Fruit fly (Drosophila melanogaster) whole organism, pupa: ENCODE data around the gene fng.

Source experiments
- CG10348 ChIP-seq: fragments of 200-800 bp; sonication (Bioruptor generic); IDR thresholded peaks from 2 replicates; pipeline ENCODE4 v1.3.6; 2022; ENCODE audit warnings: missing biosample characterization, missing genetic modification characterization
- CG12605 ChIP-seq: fragments of 200-800 bp; sonication (Bioruptor generic); IDR thresholded peaks from 2 replicates; pipeline ENCODE4 v1.3.6; 2022; ENCODE audit warnings: missing biosample characterization, missing genetic modification characterization
- CG14655 ChIP-seq: fragments of 200-800 bp; sonication (Bioruptor generic); optimal IDR thresholded peaks from 3 replicates; lab custom pipeline; 2017; ENCODE audit warnings: mild to moderate bottlenecking, missing biosample characterization, missing genetic modification reagents, missing genetic modification characterization
- CG15710 ChIP-seq: fragments of 200-800 bp; sonication (Bioruptor generic); optimal IDR thresholded peaks from 2 replicates; lab custom pipeline; 2018; ENCODE audit warnings: missing biosample characterization, mild to moderate bottlenecking, missing genetic modification characterization, moderate library complexity
- CG17806 ChIP-seq: fragments of 200-800 bp; sonication (Bioruptor generic); optimal IDR thresholded peaks from 2 replicates; lab custom pipeline; 2018; ENCODE audit warnings: missing biosample characterization, mild to moderate bottlenecking, missing genetic modification characterization, moderate library complexity
- CG32121 ChIP-seq: fragments of 200-800 bp; sonication (Bioruptor generic); IDR thresholded peaks from 2 replicates; pipeline ENCODE4 v1.3.6; 2022; ENCODE audit warnings: missing biosample characterization, missing genetic modification characterization
- CG34367 ChIP-seq: fragments of 200-800 bp; sonication (Bioruptor generic); optimal IDR thresholded peaks from 2 replicates; lab custom pipeline; 2018; ENCODE audit warnings: missing biosample characterization, mild to moderate bottlenecking, missing genetic modification characterization
- CG4496 ChIP-seq: fragments of 200-800 bp; sonication (Bioruptor generic); IDR thresholded peaks from 3 replicates; pipeline ENCODE4 v1.3.6; 2022; ENCODE audit warnings: missing biosample characterization, missing genetic modification characterization
- CG8159 ChIP-seq: fragments of 200-800 bp; sonication (Bioruptor generic); optimal IDR thresholded peaks from 3 replicates; lab custom pipeline; 2018; ENCODE audit warnings: missing biosample characterization, mild to moderate bottlenecking, missing genetic modification characterization, moderate library complexity
- CG8301 ChIP-seq: fragments of 200-800 bp; sonication (Bioruptor generic); optimal IDR thresholded peaks from 2 replicates; lab custom pipeline; 2018; ENCODE audit warnings: missing biosample characterization, mild to moderate bottlenecking, missing genetic modification characterization
- CG9948 ChIP-seq: fragments of 200-800 bp; sonication (Bioruptor generic); optimal IDR thresholded peaks from 2 replicates; lab custom pipeline; 2018; ENCODE audit warnings: missing biosample characterization, mild to moderate bottlenecking, missing genetic modification characterization, moderate library complexity
- D1 ChIP-seq: fragments of 200-800 bp; sonication (Bioruptor generic); optimal IDR thresholded peaks from 2 replicates; lab custom pipeline; 2018; ENCODE audit warnings: missing biosample characterization, mild to moderate bottlenecking, missing genetic modification characterization, moderate library complexity
- EcR ChIP-seq: fragments of 200-800 bp; sonication (Bioruptor generic); optimal IDR thresholded peaks from 3 replicates; lab custom pipeline; 2019; ENCODE audit warnings: missing biosample characterization, missing genetic modification characterization, mild to moderate bottlenecking, moderate library complexity, missing genetic modification reagents
- Ets98B ChIP-seq: fragments of 200-800 bp; sonication (Bioruptor generic); IDR thresholded peaks from 2 replicates; pipeline ENCODE4 v1.3.6; 2022; ENCODE audit warnings: missing biosample characterization, missing genetic modification characterization
- Pif1A ChIP-seq: fragments of 200-800 bp; sonication (Bioruptor generic); optimal IDR thresholded peaks from 3 replicates; lab custom pipeline; 2016; ENCODE audit warnings: missing biosample characterization, missing genetic modification characterization
- Pif1B ChIP-seq: fragments of 200-800 bp; sonication (Bioruptor generic); optimal IDR thresholded peaks from 3 replicates; lab custom pipeline; 2016; ENCODE audit warnings: missing biosample characterization, missing genetic modification characterization
- Snoo ChIP-seq: fragments of 200-800 bp; sonication (Bioruptor generic); optimal IDR thresholded peaks from 3 replicates; lab custom pipeline; 2017; ENCODE audit warnings: missing biosample characterization, mild to moderate bottlenecking, missing genetic modification characterization, inconsistent platforms
- fd96Ca ChIP-seq: fragments of 200-800 bp; sonication (Bioruptor generic); IDR thresholded peaks from 3 replicates; pipeline ENCODE4 v1.3.6; 2022; ENCODE audit warnings: missing biosample characterization, missing genetic modification characterization
- gl ChIP-seq: fragments of 200-800 bp; sonication (Bioruptor generic); optimal IDR thresholded peaks from 2 replicates; lab custom pipeline; 2018; ENCODE audit warnings: missing biosample characterization, mild to moderate bottlenecking, missing genetic modification characterization
- rn ChIP-seq: fragments of 200-800 bp; sonication (Bioruptor generic); IDR thresholded peaks from 2 replicates; pipeline ENCODE4 v1.3.6; 2022; ENCODE audit warnings: missing biosample characterization, missing genetic modification characterization

The fng gene

dm6 chr3L:20900996-20901395 is 48.3 kb downstream of the fng start:
- no peak for TF ChIP-seq CG8301 (tag; lab: Kevin White, UChicago)
- TF ChIP-seq Pif1B (GFP tag; lab: Kevin White, UChicago): no peak
- no peak for TF ChIP-seq D1
- no peak for TF ChIP-seq Snoo (tag; lab: Kevin White, UChicago)
- TF ChIP-seq CG14655 (GFP tag; lab: Kevin White, UChicago): no peak
- TF ChIP-seq gl (tag; lab: Kevin White, UChicago): no peak
- TF ChIP-seq Ets98B (GFP tag; lab: Robert Waterston, UW): no peak
- TF ChIP-seq CG9948 (tag; lab: Kevin White, UChicago): no peak
- TF ChIP-seq CG34367: no peak

DNA sequence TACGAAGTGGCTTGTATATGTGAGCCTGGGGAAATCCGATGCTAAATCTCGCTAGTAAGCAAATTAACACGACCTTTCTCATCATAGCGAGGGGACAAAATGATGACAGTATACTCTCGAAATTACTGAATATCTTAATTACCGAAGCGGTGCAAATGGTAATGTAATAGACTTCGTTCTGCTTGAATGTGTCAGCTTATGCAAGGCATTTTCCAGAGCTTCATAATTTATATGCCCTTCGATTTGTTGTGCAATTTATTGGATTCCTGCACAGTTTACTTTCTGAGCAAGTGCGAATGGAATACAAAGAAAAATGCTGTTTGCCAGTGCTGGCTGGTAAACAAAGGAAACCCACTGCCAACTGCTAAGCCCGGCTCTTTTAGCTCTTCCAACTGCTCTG is 52.0 kb downstream of the fng start, which contains the start of the genes Sfp77F and CG43931:
Sfp77F (minus strand) TSS at position 101 of the 400 bp plus-strand sequence.
CG43931 (plus strand) TSS at position 241 of the 400 bp plus-strand sequence.
- TF ChIP-seq Snoo (tag; lab: Kevin White, UChicago) (no peak), CG14655 (GFP tag; lab: Kevin White, UChicago) (no peak), CG10348 (GFP tag; lab: Robert Waterston, UW) (no peak), gl (tag; lab: Kevin White, UChicago) (no peak), EcR (GFP tag; lab: Kevin White, UChicago) (no peak), CG12605 (GFP tag; lab: Robert Waterston, UW) (no peak), CG9948 (tag; lab: Kevin White, UChicago) (no peak), Pif1A (no peak), CG34367 (no peak), CG17806 (tag; lab: Kevin White, UChicago) (no peak), rn (GFP tag; lab: Robert Waterston, UW) (no peak)
- TF ChIP-seq, all 21 proteins: peak for 0

- TF ChIP-seq CG4496 (GFP tag; lab: Robert Waterston, UW) (no peak), Pif1B (GFP tag; lab: Kevin White, UChicago) (no peak)
These were observed 64.1 kb downstream of the fng start, which contains the start of gene CG32432 for dm6 chr3L:20885172-20885571. Gene CG32432, minus strand, starts transcription at chr3L:20885188.

dm6 chr3L:20883969-20884368 is 65.3 kb downstream of the fng start:
- no peak for TF ChIP-seq D1
- no peak for TF ChIP-seq CG8159
- TF ChIP-seq CG4496 (GFP tag; lab: Robert Waterston, UW): no peak
- no peak for TF ChIP-seq CG34367
- TF ChIP-seq CG10348 (GFP tag; lab: Robert Waterston, UW): no peak
- TF ChIP-seq CG32121 (GFP tag; lab: Robert Waterston, UW): no peak
- no peak for TF ChIP-seq Pif1A
- TF ChIP-seq CG17806 (tag; lab: Kevin White, UChicago): no peak
- TF ChIP-seq CG12605 (GFP tag; lab: Robert Waterston, UW): no peak
- TF ChIP-seq CG15710 (tag; lab: Kevin White, UChicago): no peak
- no peak for TF ChIP-seq CG8301 (tag; lab: Kevin White, UChicago)
- TF ChIP-seq fd96Ca (GFP tag; lab: Robert Waterston, UW): no peak
- TF ChIP-seq Pif1B (GFP tag; lab: Kevin White, UChicago): no peak
